Worm (Caenorhabditis elegans) whole organism, L1 larva: ENCODE measurements around the gene zip-5.

Source experiments
- isw-1 ChIP-seq: fragments of 200-800 bp; sonication (Bioruptor generic); IDR thresholded peaks from 2 replicates; pipeline ENCODE4 v1.3.6; 2022; ENCODE audit warnings: missing genetic modification characterization, missing compliant biosample characterization
- nhr-11 ChIP-seq: fragments of 150-350 bp; optimal IDR thresholded peaks from 2 replicates; lab custom pipeline; 2014; ENCODE audit warnings: missing biosample characterization, missing genetic modification characterization
- rnt-1 ChIP-seq: sonication (generic microtip); optimal IDR thresholded peaks from 2 replicates; lab custom pipeline; 2016; ENCODE audit warnings: mild to moderate bottlenecking, missing genetic modification characterization, moderate library complexity, missing compliant biosample characterization
- unc-130 ChIP-seq: fragments of 150-350 bp; optimal IDR thresholded peaks from 2 replicates; lab custom pipeline; 2017; ENCODE audit warnings: missing biosample characterization, missing genetic modification characterization, inconsistent platforms
- unc-62 ChIP-seq: fragments of 150-350 bp; optimal IDR thresholded peaks from 2 replicates; lab custom pipeline; 2014; ENCODE audit warnings: missing biosample characterization, missing genetic modification reagents, missing genetic modification characterization

DNA sequence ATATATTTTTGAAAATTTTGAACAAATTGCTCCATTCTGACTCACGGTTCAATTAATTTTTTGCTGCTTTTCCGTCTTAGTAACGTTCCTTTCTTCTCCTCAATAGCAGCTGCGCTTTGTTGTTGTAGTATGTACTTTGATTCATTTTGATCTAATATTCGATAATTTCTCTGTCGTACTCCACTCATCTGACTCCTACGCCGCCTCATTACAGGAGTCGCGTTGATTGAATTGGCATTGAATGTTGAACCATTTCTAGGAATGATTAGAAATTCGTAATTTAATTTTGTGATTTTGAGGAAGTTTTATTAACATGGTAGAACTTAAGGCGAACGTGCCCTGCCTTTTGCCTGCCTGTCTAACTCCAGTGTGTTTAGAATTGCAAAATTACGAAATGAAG lies 18.6 kb downstream of the zip-5 start:
- TF ChIP-seq rnt-1 (tag; lab: Kevin White, UChicago) (no peak), unc-130 (no peak), isw-1 (no peak), nhr-11 (tag; lab: Kevin White, UChicago) (no peak), unc-62 (GFP tag; lab: Kevin White, UChicago) (no peak)
